Worm (Caenorhabditis elegans): ENCODE data around the gene acr-14.

acr-14 gene

DNA sequence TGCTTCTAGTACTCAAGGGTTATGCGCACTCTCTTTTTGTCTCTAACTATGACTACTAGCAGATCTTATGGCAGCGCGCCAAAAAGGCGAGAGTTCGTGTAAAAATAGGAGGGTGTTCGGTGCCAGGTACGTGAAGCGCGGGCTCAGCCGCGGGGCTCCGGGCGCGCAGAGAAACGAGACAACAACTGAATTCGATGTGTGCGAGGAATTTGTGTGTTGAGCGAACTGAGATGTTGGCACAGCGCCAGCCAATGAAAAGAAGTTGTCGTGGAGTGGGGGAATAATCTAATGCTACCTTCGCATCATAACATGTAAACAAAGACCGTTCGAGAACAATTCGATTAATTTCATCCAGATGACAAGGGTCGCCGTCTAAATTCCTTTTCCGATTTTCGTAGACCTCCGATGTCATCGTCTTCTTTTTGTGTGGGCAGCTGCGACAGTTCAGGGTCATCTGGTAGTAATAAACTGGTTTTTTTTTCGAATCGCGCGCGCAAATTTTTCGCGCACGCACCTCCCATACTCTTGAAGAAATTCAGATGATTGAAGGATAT lies 45.5 kb downstream of the acr-14 start (continued):
- TF ChIP-seq xnd-1 (tag; optimal IDR thresholded peaks at IDR 0.05), result no peak
- TF ChIP-seq F57C9.4 (tag; optimal IDR thresholded peaks at IDR 0.05), result no peak
- TF ChIP-seq C06A6.2 (GFP tag; conservative IDR thresholded peaks at IDR 0.05), result no peak
- TF ChIP-seq snpc-1.1 (tag; optimal IDR thresholded peaks at IDR 0.05; ENCODE audit: insufficient read depth), result no peak
- peak; percentile 28 for TF ChIP-seq ceh-27 (GFP tag; optimal IDR thresholded peaks at IDR 0.05)
- peak; percentile 54; the same call in 1 of the 2 replicates for TF ChIP-seq attf-3 (GFP tag; conservative IDR thresholded peaks at IDR 0.05)
- TF ChIP-seq sea-2 (GFP tag; IDR thresholded peaks at IDR 0.05), result no peak
- TF ChIP-seq hrde-1 (tag; optimal IDR thresholded peaks at IDR 0.05; ENCODE audit: borderline replicate concordance), result no peak
- no peak for TF ChIP-seq nfya-1 (tag; optimal IDR thresholded peaks at IDR 0.05; ENCODE audit: borderline replicate concordance, insufficient read depth)
- no peak for TF ChIP-seq B0035.1 (tag; optimal IDR thresholded peaks at IDR 0.05)
- TF ChIP-seq tlf-1 (GFP tag; optimal IDR thresholded peaks at IDR 0.05), result no peak
- TF ChIP-seq fkh-3 (tag; optimal IDR thresholded peaks at IDR 0.05), result no peak
- no peak for TF ChIP-seq F10E7.11 (tag; optimal IDR thresholded peaks at IDR 0.05)
- no peak for TF ChIP-seq aptf-3 (GFP tag; IDR thresholded peaks at IDR 0.05)
- no peak for TF ChIP-seq nhr-90 (tag; optimal IDR thresholded peaks at IDR 0.05)
- TF ChIP-seq Y79H2A.3 (GFP tag; conservative IDR thresholded peaks at IDR 0.05), result no peak
- TF ChIP-seq dox-1 (GFP tag; IDR thresholded peaks at IDR 0.05), result no peak
- no peak for TF ChIP-seq let-607 (tag; optimal IDR thresholded peaks at IDR 0.05)
- TF ChIP-seq nhr-27 (tag; optimal IDR thresholded peaks at IDR 0.05), result peak; percentile 20
- 0 out of 2 replicates have a peak, but pooled peaks have one; percentile 18 for TF ChIP-seq Y53G8AR.9 (GFP tag; conservative IDR thresholded peaks at IDR 0.05)
- TF ChIP-seq ztf-22 (GFP tag; optimal IDR thresholded peaks at IDR 0.05), result peak; percentile 44
- TF ChIP-seq lin-40 (tag; optimal IDR thresholded peaks at IDR 0.05), result no peak
- TF ChIP-seq him-1 (tag; optimal IDR thresholded peaks at IDR 0.05), result no peak
- TF ChIP-seq dpff-1 (tag; optimal IDR thresholded peaks at IDR 0.05), result no peak
- TF ChIP-seq repo-1 (tag; optimal IDR thresholded peaks at IDR 0.05), result peak; percentile 18
- no peak for TF ChIP-seq nfya-2 (GFP tag; IDR thresholded peaks at IDR 0.05)
- TF ChIP-seq K12H6.12 (tag; optimal IDR thresholded peaks at IDR 0.05), result peak; percentile 72
- TF ChIP-seq ccch-3 (GFP tag; optimal IDR thresholded peaks at IDR 0.05), result no peak
- TF ChIP-seq zfh-2 (GFP tag; conservative IDR thresholded peaks at IDR 0.05), result peak; percentile 80
- TF ChIP-seq lir-1 (GFP tag; conservative IDR thresholded peaks at IDR 0.05), result no peak
- TF ChIP-seq lsy-27 (tag; optimal IDR thresholded peaks at IDR 0.05; ENCODE audit: borderline replicate concordance, insufficient read depth), result no peak
- TF ChIP-seq T26A5.8 (tag; optimal IDR thresholded peaks at IDR 0.05), result no peak
- TF ChIP-seq ceh-79 (tag; optimal IDR thresholded peaks at IDR 0.05), result no peak
- TF ChIP-seq F39B2.1 (GFP tag; IDR thresholded peaks at IDR 0.05), result no peak
- TF ChIP-seq somi-1 (GFP tag; optimal IDR thresholded peaks at IDR 0.05), result no peak
- TF ChIP-seq athp-1 (tag; optimal IDR thresholded peaks at IDR 0.05), result no peak

DNA sequence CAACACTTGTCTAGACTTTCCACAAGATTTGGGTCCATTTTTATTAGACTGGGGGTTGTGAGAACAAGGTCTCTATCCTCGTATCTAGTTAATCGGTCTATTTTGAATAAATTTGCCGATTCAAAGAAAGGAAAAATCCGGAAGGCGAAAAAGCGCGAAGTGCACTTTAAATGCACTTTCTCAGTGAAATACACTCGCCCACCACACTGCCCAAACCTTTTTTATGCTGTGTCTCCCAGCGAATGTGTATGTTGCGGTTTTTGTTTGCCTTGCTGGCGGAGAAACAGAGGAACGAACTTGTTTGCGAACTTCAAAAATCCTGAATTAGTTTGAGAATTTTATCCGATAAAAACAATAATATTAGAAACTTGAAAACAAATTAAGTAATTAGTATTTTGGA lies 46.2 kb downstream of the acr-14 start:
- TF ChIP-seq F37B4.10 (GFP tag; IDR thresholded peaks at IDR 0.05) (no peak), D2030.7 (GFP tag; IDR thresholded peaks at IDR 0.05) (no peak), dpl-1 (GFP tag; optimal IDR thresholded peaks at IDR 0.05) (no peak), nhr-90 (tag; optimal IDR thresholded peaks at IDR 0.05) (no peak), lin-35 (GFP tag; optimal IDR thresholded peaks at IDR 0.05) (no peak), egl-44 (GFP tag; IDR thresholded peaks at IDR 0.05) (no peak), xnd-1 (tag; optimal IDR thresholded peaks at IDR 0.05) (no peak), mcd-1 (GFP tag; IDR thresholded peaks at IDR 0.05) (no peak), hmg-1.2 (GFP tag; IDR thresholded peaks at IDR 0.05) (0 out of 2 replicates have a peak, but pooled peaks have one; percentile 5), snpc-4 (GFP tag; optimal IDR thresholded peaks at IDR 0.05) (no peak), snpc-4 (tag; optimal IDR thresholded peaks at IDR 0.05) (no peak), Y79H2A.3 (GFP tag; conservative IDR thresholded peaks at IDR 0.05) (no peak), egl-18 (GFP tag; IDR thresholded peaks at IDR 0.05) (no peak), ztf-26 (tag; optimal IDR thresholded peaks at IDR 0.05) (no peak), pbrm-1 (GFP tag; IDR thresholded peaks at IDR 0.05) (no peak), fkh-3 (tag; optimal IDR thresholded peaks at IDR 0.05) (no peak), snpc-1.3 (tag; optimal IDR thresholded peaks at IDR 0.05; ENCODE audit: insufficient read depth) (no peak)

Measured in whole organism, young adult.